Worm (Caenorhabditis elegans) whole organism, L4 larva: Measurements from ENCODE around the gene ttbk-5.

ENCODE experiments used
- F44E2.7 ChIP-seq: fragments of 200-800 bp; sonication (Bioruptor generic); IDR thresholded peaks from 2 replicates; pipeline ENCODE4 v2.1.2; 2022; ENCODE audit warnings: missing genetic modification characterization, missing compliant biosample characterization
- Y48G9A.11 ChIP-seq: fragments of 200-800 bp; sonication (Bioruptor generic); IDR thresholded peaks from 2 replicates; pipeline ENCODE4 v1.3.6; 2022; ENCODE audit warnings: missing genetic modification reagents, missing genetic modification characterization, missing compliant biosample characterization
- aha-1 ChIP-seq: fragments of 150-350 bp; peaks from one replicate; lab custom pipeline; 2014; ENCODE audit warnings: missing biosample characterization, missing genetic modification characterization
- ama-1 ChIP-seq: fragments of 150-350 bp; optimal IDR thresholded peaks from 2 replicates; lab custom pipeline; 2014; ENCODE audit warnings: inconsistent platforms, mixed read lengths
- ceh-32 ChIP-seq: sonication (generic microtip); optimal IDR thresholded peaks from 2 replicates; lab custom pipeline; 2016; ENCODE audit warnings: mild to moderate bottlenecking, missing genetic modification characterization, missing compliant biosample characterization; ENCODE audit not compliant: poor library complexity
- dmd-8 ChIP-seq: fragments of 200-800 bp; sonication (Bioruptor generic); IDR thresholded peaks from 2 replicates; pipeline ENCODE4 v1.3.6; 2022; ENCODE audit warnings: missing genetic modification characterization, missing compliant biosample characterization
- duxl-1 ChIP-seq: sonication (generic microtip); optimal IDR thresholded peaks from 2 replicates; lab custom pipeline; 2016; ENCODE audit warnings: mild to moderate bottlenecking, missing genetic modification characterization, moderate library complexity, missing compliant biosample characterization; ENCODE audit not compliant: poor library complexity
- dve-1 ChIP-seq: sonication (generic microtip); optimal IDR thresholded peaks from 2 replicates; lab custom pipeline; 2017; ENCODE audit warnings: antibody characterized with exemption, mild to moderate bottlenecking, missing genetic modification characterization, missing compliant biosample characterization; ENCODE audit not compliant: insufficient read depth
- gei-8 ChIP-seq: fragments of 200-800 bp; sonication (Bioruptor generic); optimal IDR thresholded peaks from 2 replicates; lab custom pipeline; 2018; ENCODE audit warnings: mild to moderate bottlenecking, missing genetic modification characterization, missing compliant biosample characterization
- lin-29 ChIP-seq: fragments of 200-800 bp; sonication (Bioruptor generic); IDR thresholded peaks from 2 replicates; pipeline ENCODE4 v1.3.6; 2022; ENCODE audit warnings: missing genetic modification reagents, missing genetic modification characterization, missing compliant biosample characterization
- lsy-2 ChIP-seq, 2 experiments: fragments of 150-350 bp in 1 of 2; sonication (generic microtip) in 1 of 2; optimal IDR thresholded peaks; 2 replicates each; lab custom pipeline; 2014 to 2017; ENCODE audit warnings: missing biosample characterization in 2 of 2, missing genetic modification characterization in 2 of 2
- nhr-102 ChIP-seq: sonication (generic microtip); optimal IDR thresholded peaks from 2 replicates; lab custom pipeline; 2016; ENCODE audit warnings: mild to moderate bottlenecking, missing genetic modification characterization, moderate library complexity, missing compliant biosample characterization
- nhr-237 ChIP-seq: sonication (generic microtip); optimal IDR thresholded peaks from 2 replicates; lab custom pipeline; 2017; ENCODE audit warnings: missing biosample characterization, missing genetic modification characterization
- nhr-28 ChIP-seq: fragments of 150-350 bp; optimal IDR thresholded peaks from 2 replicates; lab custom pipeline; 2014; ENCODE audit warnings: missing biosample characterization, missing genetic modification characterization
- saeg-2 ChIP-seq: fragments of 200-800 bp; sonication (Bioruptor generic); IDR thresholded peaks from 2 replicates; pipeline ENCODE4 v1.3.6; 2022; ENCODE audit warnings: missing genetic modification reagents, missing genetic modification characterization, missing compliant biosample characterization
- sdz-12 ChIP-seq: fragments of 200-800 bp; sonication (Bioruptor generic); optimal IDR thresholded peaks from 2 replicates; lab custom pipeline; 2018; ENCODE audit warnings: mild to moderate bottlenecking, missing genetic modification characterization, missing compliant biosample characterization
- snpc-1.2 ChIP-seq: fragments of 200-800 bp; sonication (Bioruptor generic); IDR thresholded peaks from 2 replicates; pipeline ENCODE4 v1.3.6; 2022; ENCODE audit warnings: missing genetic modification reagents, missing genetic modification characterization, missing compliant biosample characterization
- unc-62 ChIP-seq, 3 experiments: fragments of 150-350 bp in 1 of 3; sonication (generic microtip); optimal IDR thresholded peaks in 2 of 3; peaks in 1 of 3; 1 replicate in 1 of 3; 2 replicates in 2 of 3; lab custom pipeline; 2014 to 2017; ENCODE audit warnings: missing biosample characterization in 3 of 3, missing genetic modification characterization in 3 of 3, missing genetic modification reagents in 3 of 3, missing genotype in 1 of 3

ttbk-5 gene

ce11 chrIV:10129957-10130356 is 39.5 kb downstream of the ttbk-5 start, which contains the start of gene glt-3:
Gene glt-3 (plus strand): TSS chrIV:10130257.
- TF ChIP-seq Y48G9A.11 (GFP tag; lab: Robert Waterston, UW) (no peak), F44E2.7 (GFP tag; lab: Robert Waterston, UW) (no peak), duxl-1 (tag; lab: Kevin White, UChicago) (no peak), nhr-237 (tag; lab: Kevin White, UChicago) (no peak), ama-1 (no peak), lin-29 (GFP tag; lab: Robert Waterston, UW) (no peak), aha-1 (no peak)

ce11 chrIV:10135817-10136216 is 45.4 kb downstream of the ttbk-5 start, which contains the start of gene K08F4.5:
Gene K08F4.5 (minus strand): TSS chrIV:10135917.
- TF ChIP-seq sdz-12 (GFP tag; lab: Kevin White, UChicago), result no peak

- no peak for TF ChIP-seq nhr-28 (tag; lab: Kevin White, UChicago)
- TF ChIP-seq saeg-2 (GFP tag; lab: Robert Waterston, UW), result no peak
- no peak for TF ChIP-seq lin-29 (GFP tag; lab: Robert Waterston, UW)
- TF ChIP-seq lsy-2 (tag; optimal IDR thresholded peaks at IDR 0.05; lab: Kevin White, UChicago), result no peak
- no peak for TF ChIP-seq sdz-12 (GFP tag; lab: Kevin White, UChicago)
- TF ChIP-seq dve-1 (tag; lab: Kevin White, UChicago), result no peak
- no peak for TF ChIP-seq gei-8
- TF ChIP-seq ceh-32, result no peak
- TF ChIP-seq Y48G9A.11 (GFP tag; lab: Robert Waterston, UW), result no peak
- TF ChIP-seq nhr-102 (tag; lab: Kevin White, UChicago), result no peak
- TF ChIP-seq snpc-1.2 (GFP tag; lab: Robert Waterston, UW), result no peak
- TF ChIP-seq, all 104 proteins: peak for 0
These were observed 47.3 kb downstream of the ttbk-5 start, which contains the start of gene K08F4.12 for ce11 chrIV:10137804-10138203. Gene K08F4.12 (plus strand): TSS chrIV:10138104.

ce11 chrIV:10140143-10140542 is 49.7 kb downstream of the ttbk-5 start, which contains the start of gene gst-3:
Gene gst-3 (minus strand): TSS chrIV:10140243.
- TF ChIP-seq lin-29 (GFP tag; lab: Robert Waterston, UW) (no peak), unc-62 (GFP tag; optimal IDR thresholded peaks at IDR 0.05 in 1 of 2; lab: Kevin White, UChicago) (peak in 1 of 2 experiments; percentile 23), unc-62 (tag; optimal IDR thresholded peaks at IDR 0.05; lab: Kevin White, UChicago) (no peak), dmd-8 (GFP tag; lab: Robert Waterston, UW) (no peak)
- TF ChIP-seq, all 104 proteins: peak for 1
